Worm (Caenorhabditis elegans) whole organism, L4/young adult: ENCODE results near the gene T05B4.8.

Experiments
- W03F9.2 ChIP-seq: fragments of 150-350 bp; optimal IDR thresholded peaks from 2 replicates; lab custom pipeline; 2014; ENCODE audit warnings: missing biosample characterization, missing genetic modification characterization
- dao-5 ChIP-seq: sonication (generic microtip); optimal IDR thresholded peaks from 2 replicates; lab custom pipeline; 2016; ENCODE audit warnings: missing genotype, missing genetic modification characterization, moderate library complexity, missing compliant biosample characterization
- him-1 ChIP-seq: sonication (generic microtip); optimal IDR thresholded peaks from 2 replicates; lab custom pipeline; 2016; ENCODE audit warnings: missing genotype, missing genetic modification reagents, missing genetic modification characterization, missing compliant biosample characterization

- TF ChIP-seq dao-5 (tag; lab: Kevin White, UChicago) (no peak), him-1 (no peak), W03F9.2 (no peak)
These were observed 6.1 kb downstream of the T05B4.8 start, which contains the start of gene clc-18 for ce11 chrV:4109873-4110272.
